Fruit fly (Drosophila melanogaster) whole organism, embryonic: Measurements from ENCODE around the gene CG44437.

Experiments used
- Abd-B ChIP-seq: fragments of 200-800 bp; sonication (Bioruptor generic); optimal IDR thresholded peaks from 2 replicates; lab custom pipeline; 2018; ENCODE audit warnings: missing biosample characterization, mild to moderate bottlenecking, missing genetic modification characterization, moderate library complexity
- B-H1 ChIP-seq: fragments of 200-800 bp; sonication (Bioruptor generic); IDR thresholded peaks from 3 replicates; pipeline ENCODE4 v1.3.6; 2022; ENCODE audit warnings: missing biosample characterization, missing genetic modification characterization
- Bdp1 ChIP-seq: fragments of 200-800 bp; sonication (Bioruptor generic); optimal IDR thresholded peaks from 3 replicates; lab custom pipeline; 2016; ENCODE audit warnings: missing biosample characterization, missing genetic modification characterization
- CG10462 ChIP-seq: fragments of 200-800 bp; sonication (Bioruptor generic); optimal IDR thresholded peaks from 2 replicates; lab custom pipeline; 2016; ENCODE audit warnings: missing biosample characterization, missing genetic modification characterization
- CG10654 ChIP-seq: fragments of 200-800 bp; sonication (Bioruptor generic); optimal IDR thresholded peaks from 2 replicates; lab custom pipeline; 2016; ENCODE audit warnings: missing biosample characterization, missing genetic modification characterization
- CG11398 ChIP-seq: fragments of 200-800 bp; sonication (Bioruptor generic); optimal IDR thresholded peaks from 2 replicates; lab custom pipeline; 2016; ENCODE audit warnings: missing biosample characterization, missing genetic modification characterization
- CG11504 ChIP-seq: fragments of 200-800 bp; sonication (Bioruptor generic); optimal IDR thresholded peaks from 3 replicates; lab custom pipeline; 2019; ENCODE audit warnings: missing biosample characterization, mild to moderate bottlenecking, missing genetic modification characterization, moderate library complexity
- CG14667 ChIP-seq: fragments of 200-800 bp; sonication (Bioruptor generic); IDR thresholded peaks from 2 replicates; pipeline ENCODE4 v1.3.6; 2022; ENCODE audit warnings: missing biosample characterization, missing genetic modification characterization
- CG14710 ChIP-seq: fragments of 200-800 bp; sonication (Bioruptor generic); optimal IDR thresholded peaks from 3 replicates; lab custom pipeline; 2019; ENCODE audit warnings: missing biosample characterization, mild to moderate bottlenecking, missing genetic modification characterization, moderate library complexity
- CG1647 ChIP-seq: fragments of 200-800 bp; sonication (Bioruptor generic); optimal IDR thresholded peaks from 3 replicates; lab custom pipeline; 2016; ENCODE audit warnings: missing biosample characterization, missing genetic modification characterization
- CG17361 ChIP-seq: fragments of 200-800 bp; sonication (Bioruptor generic); IDR thresholded peaks from 3 replicates; pipeline ENCODE4 v1.3.6; 2022; ENCODE audit warnings: missing biosample characterization, missing genetic modification characterization
- CG17829 ChIP-seq: fragments of 200-800 bp; optimal IDR thresholded peaks from 2 replicates; lab custom pipeline; 2019; ENCODE audit warnings: missing biosample characterization, mild to moderate bottlenecking, missing genetic modification characterization, moderate library complexity
- CG2129 ChIP-seq: fragments of 200-800 bp; sonication (Bioruptor generic); IDR thresholded peaks from 2 replicates; pipeline ENCODE4 v1.3.6; 2022; ENCODE audit warnings: missing biosample characterization, missing genetic modification characterization; ENCODE audit not compliant: partially characterized antibody
- CG32772 ChIP-seq: fragments of 200-800 bp; sonication (Bioruptor generic); IDR thresholded peaks from 2 replicates; pipeline ENCODE4 v1.3.6; 2022; ENCODE audit warnings: missing biosample characterization, missing genetic modification characterization
- CG33213 ChIP-seq: fragments of 200-800 bp; sonication (Bioruptor generic); optimal IDR thresholded peaks from 3 replicates; lab custom pipeline; 2016; ENCODE audit warnings: missing biosample characterization, missing genetic modification characterization
- CG34376 ChIP-seq: fragments of 200-800 bp; sonication (Bioruptor generic); optimal IDR thresholded peaks from 2 replicates; lab custom pipeline; 2018; ENCODE audit warnings: missing biosample characterization, mild to moderate bottlenecking, missing genetic modification characterization
- CG6765 ChIP-seq: fragments of 200-800 bp; sonication (Bioruptor generic); optimal IDR thresholded peaks from 3 replicates; lab custom pipeline; 2017; ENCODE audit warnings: missing biosample characterization, mild to moderate bottlenecking, missing genetic modification characterization
- CG6791 ChIP-seq: fragments of 200-800 bp; sonication (Bioruptor generic); IDR thresholded peaks from 3 replicates; pipeline ENCODE4 v1.3.6; 2022; ENCODE audit warnings: missing biosample characterization, missing genetic modification characterization; ENCODE audit not compliant: partially characterized antibody
- CG7556 ChIP-seq: fragments of 200-800 bp; sonication (Bioruptor generic); optimal IDR thresholded peaks from 2 replicates; lab custom pipeline; 2017; ENCODE audit warnings: missing biosample characterization, mild to moderate bottlenecking, missing genetic modification characterization
- CG8924 ChIP-seq: fragments of 200-800 bp; optimal IDR thresholded peaks from 3 replicates; lab custom pipeline; 2019; ENCODE audit warnings: missing biosample characterization, mild to moderate bottlenecking, missing genetic modification characterization, moderate library complexity
- D19B ChIP-seq: fragments of 200-800 bp; sonication (Bioruptor generic); optimal IDR thresholded peaks from 2 replicates; lab custom pipeline; 2017; ENCODE audit warnings: missing biosample characterization, mild to moderate bottlenecking, missing genetic modification characterization
- Mes4 ChIP-seq: fragments of 200-800 bp; sonication (Bioruptor generic); optimal IDR thresholded peaks from 2 replicates; lab custom pipeline; 2016; ENCODE audit warnings: missing biosample characterization, missing genetic modification characterization
- Nf-YB ChIP-seq: fragments of 200-800 bp; sonication (Bioruptor generic); optimal IDR thresholded peaks from 3 replicates; lab custom pipeline; 2019; ENCODE audit warnings: missing biosample characterization, mild to moderate bottlenecking, missing genetic modification characterization, moderate library complexity
- Sin3A ChIP-seq: fragments of >200 bp; optimal IDR thresholded peaks from 2 replicates; lab custom pipeline; 2018
- Sox102F ChIP-seq: fragments of 200-800 bp; sonication (Bioruptor generic); optimal IDR thresholded peaks from 2 replicates; lab custom pipeline; 2018; ENCODE audit warnings: missing biosample characterization, mild to moderate bottlenecking, missing genetic modification characterization, moderate library complexity
- Trl ChIP-seq, 3 experiments: fragments of >200 bp in 2 of 3; fragments of 200-800 bp in 1 of 3; sonication (Bioruptor generic) in 1 of 3; optimal IDR thresholded peaks; 2 replicates in 1 of 3; 3 replicates in 2 of 3; lab custom pipeline; 2016 to 2017; ENCODE audit warnings: missing biosample characterization in 1 of 3, missing genetic modification characterization in 1 of 3
- YL-1 ChIP-seq: fragments of 200-800 bp; sonication (Bioruptor generic); optimal IDR thresholded peaks from 3 replicates; lab custom pipeline; 2017; ENCODE audit warnings: missing biosample characterization, mild to moderate bottlenecking, missing genetic modification characterization
- ab ChIP-seq: fragments of 200-800 bp; sonication (Bioruptor generic); optimal IDR thresholded peaks from 2 replicates; lab custom pipeline; 2016; ENCODE audit warnings: missing biosample characterization, missing genetic modification characterization
- bigmax ChIP-seq: fragments of 200-800 bp; sonication (Bioruptor generic); optimal IDR thresholded peaks from 2 replicates; lab custom pipeline; 2018; ENCODE audit warnings: missing biosample characterization, mild to moderate bottlenecking, missing genetic modification characterization
- br ChIP-seq: fragments of >200 bp; optimal IDR thresholded peaks from 2 replicates; lab custom pipeline; 2017
- chif ChIP-seq, 2 experiments: fragments of 200-800 bp; sonication (Bioruptor generic); optimal IDR thresholded peaks; 3 replicates each; lab custom pipeline; 2016; ENCODE audit warnings: missing biosample characterization in 2 of 2, missing genetic modification characterization in 2 of 2
- chn ChIP-seq: fragments of 200-800 bp; sonication (Bioruptor generic); optimal IDR thresholded peaks from 2 replicates; lab custom pipeline; 2016; ENCODE audit warnings: missing biosample characterization, missing genetic modification characterization
- corto ChIP-seq: fragments of 200-800 bp; sonication (Bioruptor generic); optimal IDR thresholded peaks from 2 replicates; lab custom pipeline; 2016; ENCODE audit warnings: missing biosample characterization, mild to moderate bottlenecking, missing genetic modification characterization, moderate library complexity
- crp ChIP-seq, 2 experiments: fragments of 200-800 bp; sonication (Bioruptor generic); optimal IDR thresholded peaks; 2 replicates in 1 of 2; 3 replicates in 1 of 2; lab custom pipeline; 2017; ENCODE audit warnings: missing biosample characterization in 2 of 2, missing genetic modification characterization in 2 of 2, mild to moderate bottlenecking in 1 of 2, moderate library complexity in 1 of 2
- dm ChIP-seq: fragments of 200-800 bp; sonication (Bioruptor generic); optimal IDR thresholded peaks from 3 replicates; lab custom pipeline; 2016; ENCODE audit warnings: missing biosample characterization, missing genetic modification characterization
- fu2 ChIP-seq: fragments of 200-800 bp; sonication (Bioruptor generic); optimal IDR thresholded peaks from 2 replicates; lab custom pipeline; 2016; ENCODE audit warnings: missing biosample characterization, missing genetic modification characterization
- grau ChIP-seq: fragments of 200-800 bp; optimal IDR thresholded peaks from 3 replicates; lab custom pipeline; 2019; ENCODE audit warnings: missing biosample characterization, mild to moderate bottlenecking, missing genetic modification characterization, moderate library complexity
- gt ChIP-seq: fragments of 200-800 bp; sonication (Bioruptor generic); IDR thresholded peaks from 2 replicates; pipeline ENCODE4 v1.3.6; 2022; ENCODE audit warnings: missing biosample characterization, missing genetic modification characterization
- insv ChIP-seq, 2 experiments: fragments of 200-800 bp; sonication (Bioruptor generic); optimal IDR thresholded peaks; 3 replicates each; lab custom pipeline; 2016 to 2018; ENCODE audit warnings: missing biosample characterization in 2 of 2, missing genetic modification characterization in 2 of 2
- nerfin-1 ChIP-seq: fragments of 200-800 bp; sonication (Bioruptor generic); optimal IDR thresholded peaks from 3 replicates; lab custom pipeline; 2019; ENCODE audit warnings: missing biosample characterization, mild to moderate bottlenecking, missing genetic modification characterization, moderate library complexity
- oc ChIP-seq: fragments of 200-800 bp; sonication (Bioruptor generic); optimal IDR thresholded peaks from 2 replicates; lab custom pipeline; 2018; ENCODE audit warnings: missing biosample characterization, mild to moderate bottlenecking, missing genetic modification characterization, moderate library complexity
- shn ChIP-seq: fragments of 200-800 bp; sonication (Bioruptor generic); optimal IDR thresholded peaks from 3 replicates; lab custom pipeline; 2016; ENCODE audit warnings: missing biosample characterization, missing genetic modification characterization
- stwl ChIP-seq: fragments of 200-800 bp; sonication (Bioruptor generic); optimal IDR thresholded peaks from 3 replicates; lab custom pipeline; 2018; ENCODE audit warnings: missing biosample characterization, mild to moderate bottlenecking, missing genetic modification characterization, moderate library complexity
- tna ChIP-seq: fragments of 200-800 bp; sonication (Bioruptor generic); IDR thresholded peaks from 2 replicates; pipeline ENCODE4 v1.3.6; 2022; ENCODE audit warnings: missing biosample characterization, missing genetic modification characterization; ENCODE audit not compliant: partially characterized antibody
- twi ChIP-seq: fragments of 200-800 bp; optimal IDR thresholded peaks from 2 replicates; lab custom pipeline; 2019; ENCODE audit warnings: missing biosample characterization, mild to moderate bottlenecking, missing genetic modification characterization, moderate library complexity
- tx ChIP-seq: fragments of 200-800 bp; sonication (Bioruptor generic); optimal IDR thresholded peaks from 2 replicates; lab custom pipeline; 2016; ENCODE audit warnings: missing biosample characterization, missing genetic modification characterization
- vvl ChIP-seq: fragments of 200-800 bp; sonication (Bioruptor generic); IDR thresholded peaks from 2 replicates; pipeline ENCODE4 v1.3.6; 2022; ENCODE audit warnings: missing biosample characterization, missing genetic modification characterization
- zen ChIP-seq: fragments of 200-800 bp; sonication (Bioruptor generic); optimal IDR thresholded peaks from 3 replicates; lab custom pipeline; 2018; ENCODE audit warnings: missing biosample characterization, mild to moderate bottlenecking, missing genetic modification characterization, moderate library complexity
- zf30C ChIP-seq: fragments of 200-800 bp; sonication (Bioruptor generic); optimal IDR thresholded peaks from 3 replicates; lab custom pipeline; 2018; ENCODE audit warnings: missing biosample characterization, mild to moderate bottlenecking, missing genetic modification characterization

Gene CG44437

dm6 chrX:13232406-13233195, 30.5 kb upstream of the CG44437 start (continued):
- TF ChIP-seq CG14710 (peak; percentile 47), vvl (GFP tag; lab: Robert Waterston, UW) (peak; percentile 88), CG11504 (tag; lab: Kevin White, UChicago) (peak; percentile 82), CG6765 (GFP tag; lab: Kevin White, UChicago) (no peak), tna (GFP tag; lab: Robert Waterston, UW) (no peak), Sox102F (peak; percentile 73), CG14667 (GFP tag; lab: Robert Waterston, UW) (peak; percentile 76), CG10462 (peak; percentile 5), Mes4 (GFP tag; lab: Kevin White, UChicago) (peak; percentile 36), stwl (tag; lab: Kevin White, UChicago) (no peak), gt (GFP tag; lab: Robert Waterston, UW) (peak; percentile 47; the same call in 1 of the 2 replicates), Abd-B (GFP tag; lab: Kevin White, UChicago) (peak; percentile 64), YL-1 (GFP tag; lab: Kevin White, UChicago) (no peak), CG32772 (peak; percentile 79), CG11398 (GFP tag; lab: Kevin White, UChicago) (peak; percentile 6), D19B (peak; percentile 15), chif (GFP tag; optimal IDR thresholded peaks at IDR 0.05; lab: Kevin White, UChicago) (peak; percentile 66 to 77), CG6791 (GFP tag; lab: Robert Waterston, UW) (no peak), Nf-YB (GFP tag; lab: Kevin White, UChicago) (peak; percentile 4), CG2129 (GFP tag; lab: Robert Waterston, UW) (no peak), twi (tag; lab: Kevin White, UChicago) (peak; percentile 39), CG10654 (GFP tag; lab: Kevin White, UChicago) (peak; percentile 51), insv (GFP tag; optimal IDR thresholded peaks at IDR 0.05; lab: Kevin White, UChicago) (no peak), Bdp1 (peak; percentile 26), CG34376 (GFP tag; lab: Kevin White, UChicago) (no peak), zf30C (GFP tag; lab: Kevin White, UChicago) (no peak), CG33213 (GFP tag; lab: Kevin White, UChicago) (no peak), oc (tag; lab: Kevin White, UChicago) (peak; percentile 88), Sin3A (lab: Kevin White, UChicago) (no peak), ab (GFP tag; lab: Kevin White, UChicago) (peak; percentile 66), corto (GFP tag; lab: Kevin White, UChicago) (no peak), chn (GFP tag; lab: Kevin White, UChicago) (peak; percentile 44), crp (GFP tag; optimal IDR thresholded peaks at IDR 0.05; lab: Kevin White, UChicago) (peak in 1 of 2 experiments; percentile 24), CG17829 (tag; lab: Kevin White, UChicago) (peak; percentile 69), zen (no peak), B-H1 (GFP tag; lab: Robert Waterston, UW) (peak; percentile 63), CG17361 (GFP tag; lab: Robert Waterston, UW) (peak; percentile 88), CG7556 (GFP tag; lab: Kevin White, UChicago) (peak; percentile 75), grau (tag; lab: Kevin White, UChicago) (peak; percentile 88), nerfin-1 (tag; lab: Kevin White, UChicago) (peak; percentile 38), dm (GFP tag; lab: Kevin White, UChicago) (peak; percentile 44), CG1647 (GFP tag; lab: Kevin White, UChicago) (peak; percentile 34), fu2 (GFP tag; lab: Kevin White, UChicago) (peak; percentile 23), CG8924 (tag; lab: Kevin White, UChicago) (peak; percentile 75), bigmax (GFP tag; lab: Kevin White, UChicago) (no peak), shn (GFP tag; lab: Kevin White, UChicago) (peak; percentile 50), Trl (optimal IDR thresholded peaks at IDR 0.05; lab: Kevin White, UChicago) (no peak), Trl (GFP tag; optimal IDR thresholded peaks at IDR 0.05; lab: Kevin White, UChicago) (peak; percentile 72), br (lab: Kevin White, UChicago) (no peak), tx (GFP tag; lab: Kevin White, UChicago) (peak; percentile 43)
